Worm (Caenorhabditis elegans) whole organism, L1 larva: Measurements from ENCODE around the gene igdb-1.
"Not testable (repeated sequence)": the region's sequence is repeated elsewhere in the genome, so short reads cannot be mapped to it uniquely, and the experiment has no call there.

ENCODE experiments used
- C34B4.2 ChIP-seq: sonication (generic microtip); optimal IDR thresholded peaks from 2 replicates; lab custom pipeline; 2017; ENCODE audit warnings: mild to moderate bottlenecking, missing genetic modification characterization, missing compliant biosample characterization
- aly-2 ChIP-seq: fragments of 150-350 bp; optimal IDR thresholded peaks from 2 replicates; lab custom pipeline; 2014; ENCODE audit warnings: missing biosample characterization, missing genetic modification characterization
- ama-1 ChIP-seq: fragments of 150-350 bp; optimal IDR thresholded peaks from 2 replicates; lab custom pipeline; 2014
- ceh-8 ChIP-seq: fragments of 200-800 bp; sonication (Bioruptor generic); optimal IDR thresholded peaks from 2 replicates; lab custom pipeline; 2018; ENCODE audit warnings: mild to moderate bottlenecking, missing genetic modification characterization, moderate library complexity, missing compliant biosample characterization
- ces-1 ChIP-seq: fragments of 150-350 bp; optimal IDR thresholded peaks from 2 replicates; lab custom pipeline; 2014; ENCODE audit warnings: missing biosample characterization, missing genetic modification reagents, missing genetic modification characterization
- dpl-1 ChIP-seq, 3 experiments: fragments of 150-350 bp in 2 of 3; sonication (generic microtip) in 1 of 3; optimal IDR thresholded peaks; 2 replicates each; lab custom pipeline; 2014 to 2017; ENCODE audit warnings: missing biosample characterization in 3 of 3, missing genetic modification characterization in 3 of 3, missing genetic modification reagents in 3 of 3
- efl-3 ChIP-seq: fragments of 200-800 bp; sonication (Bioruptor generic); optimal IDR thresholded peaks from 2 replicates; lab custom pipeline; 2018; ENCODE audit warnings: mild to moderate bottlenecking, missing genetic modification characterization, missing compliant biosample characterization
- egl-13 ChIP-seq: sonication (generic microtip); optimal IDR thresholded peaks from 2 replicates; lab custom pipeline; 2016; ENCODE audit warnings: missing genotype, missing genetic modification reagents, missing genetic modification characterization, missing compliant biosample characterization
- egl-27 ChIP-seq, 2 experiments: fragments of 150-350 bp in 1 of 2; sonication (generic microtip); optimal IDR thresholded peaks; 3 replicates each; lab custom pipeline; 2017 to 2018; ENCODE audit warnings: missing biosample characterization in 2 of 2, missing genetic modification characterization in 2 of 2, missing genetic modification reagents in 2 of 2
- elt-2 ChIP-seq: sonication (generic microtip); optimal IDR thresholded peaks from 2 replicates; lab custom pipeline; 2016; ENCODE audit warnings: missing genetic modification characterization, mild to moderate bottlenecking, inconsistent platforms, missing compliant biosample characterization, missing genetic modification reagents
- fkh-10 ChIP-seq: sonication (generic microtip); optimal IDR thresholded peaks from 2 replicates; lab custom pipeline; 2017; ENCODE audit warnings: missing biosample characterization, missing genetic modification reagents, missing genetic modification characterization
- fkh-4 ChIP-seq: sonication (generic microtip); optimal IDR thresholded peaks from 2 replicates; lab custom pipeline; 2016; ENCODE audit warnings: missing compliant biosample characterization, missing genetic modification characterization, borderline replicate concordance
- hlh-17 ChIP-seq: fragments of 200-800 bp; sonication (Bioruptor generic); optimal IDR thresholded peaks from 2 replicates; lab custom pipeline; 2018; ENCODE audit warnings: missing genetic modification characterization, mild to moderate bottlenecking, missing compliant biosample characterization, moderate library complexity, borderline replicate concordance
- irx-1 ChIP-seq: sonication (generic microtip); optimal IDR thresholded peaks from 2 replicates; lab custom pipeline; 2016; ENCODE audit warnings: missing genetic modification characterization, missing compliant biosample characterization
- isw-1 ChIP-seq: fragments of 200-800 bp; sonication (Bioruptor generic); IDR thresholded peaks from 2 replicates; pipeline ENCODE4 v1.3.6; 2022; ENCODE audit warnings: missing genetic modification characterization, missing compliant biosample characterization
- lin-13 ChIP-seq: fragments of 150-350 bp; optimal IDR thresholded peaks from 2 replicates; lab custom pipeline; 2014; ENCODE audit warnings: missing biosample characterization, missing genetic modification reagents, missing genetic modification characterization
- lin-35 ChIP-seq, 2 experiments: fragments of 150-350 bp; optimal IDR thresholded peaks; 2 replicates each; lab custom pipeline; 2014; ENCODE audit warnings: missing biosample characterization in 2 of 2, missing genetic modification characterization in 2 of 2, missing genetic modification reagents in 2 of 2
- lsy-2 ChIP-seq, 2 experiments: fragments of 150-350 bp; optimal IDR thresholded peaks; 2 replicates each; lab custom pipeline; 2014; ENCODE audit warnings: missing biosample characterization in 2 of 2, missing genetic modification characterization in 2 of 2
- nhr-11 ChIP-seq: fragments of 150-350 bp; optimal IDR thresholded peaks from 2 replicates; lab custom pipeline; 2014; ENCODE audit warnings: missing biosample characterization, missing genetic modification characterization
- nhr-12 ChIP-seq: sonication (generic microtip); optimal IDR thresholded peaks from 2 replicates; lab custom pipeline; 2017; ENCODE audit warnings: missing biosample characterization, missing genetic modification characterization
- nhr-20 ChIP-seq: sonication (generic microtip); optimal IDR thresholded peaks from 2 replicates; lab custom pipeline; 2016; ENCODE audit warnings: mild to moderate bottlenecking, missing genetic modification characterization, missing compliant biosample characterization
- nhr-47 ChIP-seq: sonication (generic microtip); optimal IDR thresholded peaks from 2 replicates; lab custom pipeline; 2016; ENCODE audit warnings: mild to moderate bottlenecking, missing genetic modification characterization, moderate library complexity, missing compliant biosample characterization
- nhr-76 ChIP-seq: sonication (generic microtip); optimal IDR thresholded peaks from 2 replicates; lab custom pipeline; 2017; ENCODE audit warnings: missing biosample characterization, missing genetic modification characterization
- nhr-77 ChIP-seq: fragments of 150-350 bp; optimal IDR thresholded peaks from 2 replicates; lab custom pipeline; 2014; ENCODE audit warnings: missing biosample characterization, missing genetic modification characterization
- nhr-84 ChIP-seq: sonication (generic microtip); optimal IDR thresholded peaks from 2 replicates; lab custom pipeline; 2017; ENCODE audit warnings: missing biosample characterization, missing genetic modification characterization
- nhr-90 ChIP-seq: sonication (generic microtip); optimal IDR thresholded peaks from 2 replicates; lab custom pipeline; 2016; ENCODE audit warnings: mild to moderate bottlenecking, missing genetic modification characterization, missing compliant biosample characterization; ENCODE audit not compliant: poor library complexity
- skn-1 ChIP-seq: fragments of 150-350 bp; optimal IDR thresholded peaks from 2 replicates; lab custom pipeline; 2014; ENCODE audit warnings: missing biosample characterization, missing genetic modification characterization
- snpc-4 ChIP-seq: fragments of 150-350 bp; optimal IDR thresholded peaks from 2 replicates; lab custom pipeline; 2014; ENCODE audit warnings: missing biosample characterization, missing genetic modification characterization
- sox-4 ChIP-seq: sonication (generic microtip); optimal IDR thresholded peaks from 2 replicates; lab custom pipeline; 2016; ENCODE audit warnings: missing genetic modification characterization, missing compliant biosample characterization
- swsn-7 ChIP-seq: sonication (generic microtip); optimal IDR thresholded peaks from 2 replicates; lab custom pipeline; 2016; ENCODE audit warnings: missing genetic modification characterization, missing compliant biosample characterization
- unc-30 ChIP-seq: sonication (generic microtip); optimal IDR thresholded peaks from 2 replicates; lab custom pipeline; 2017; ENCODE audit warnings: missing biosample characterization, missing genetic modification characterization
- unc-62 ChIP-seq: fragments of 150-350 bp; optimal IDR thresholded peaks from 2 replicates; lab custom pipeline; 2014; ENCODE audit warnings: missing biosample characterization, missing genetic modification reagents, missing genetic modification characterization
- unc-98 ChIP-seq: fragments of 200-800 bp; sonication (Bioruptor generic); IDR thresholded peaks from 2 replicates; pipeline ENCODE4 v1.3.6; 2022; ENCODE audit warnings: missing genetic modification characterization, missing compliant biosample characterization
- ztf-11 ChIP-seq, 2 experiments: sonication (generic microtip); optimal IDR thresholded peaks; 2 replicates each; lab custom pipeline; 2016 to 2017; ENCODE audit warnings: missing genetic modification characterization in 2 of 2, missing biosample characterization in 1 of 2, missing compliant biosample characterization in 1 of 2
- ztf-4 ChIP-seq: fragments of 150-350 bp; optimal IDR thresholded peaks from 2 replicates; lab custom pipeline; 2014; ENCODE audit warnings: missing biosample characterization, missing genetic modification characterization

Gene igdb-1

DNA sequence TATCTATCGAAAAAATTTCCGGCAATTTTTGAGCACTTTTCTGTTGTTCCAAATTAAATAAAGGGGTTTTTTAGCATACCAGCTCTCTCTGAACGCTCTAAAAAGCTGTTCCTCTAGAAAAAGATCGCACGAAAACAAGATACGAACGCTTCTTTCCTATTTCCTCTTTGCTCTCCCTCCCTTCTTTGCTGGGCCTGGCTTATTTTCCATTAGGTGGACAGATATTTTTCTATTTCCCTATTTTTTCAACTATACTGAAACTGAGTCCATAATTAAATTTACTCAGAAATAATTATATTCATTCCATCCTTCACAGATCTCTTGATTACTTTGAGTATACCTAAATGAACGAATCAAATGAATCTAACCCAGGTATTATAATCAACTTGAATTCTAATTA lies 23.1 kb downstream of the igdb-1 start, which contains the start of gene sru-18:
Gene sru-18 (plus strand): TSS at position 301 of the 400 bp plus-strand sequence.
- TF ChIP-seq unc-62 (GFP tag; lab: Kevin White, UChicago) (no peak), unc-30 (tag; lab: Kevin White, UChicago) (no peak), lin-35 (GFP tag; optimal IDR thresholded peaks at IDR 0.05; lab: Kevin White, UChicago) (no peak), isw-1 (GFP tag; lab: Robert Waterston, UW) (no peak), egl-13 (tag; lab: Kevin White, UChicago) (no peak), fkh-10 (GFP tag; lab: Kevin White, UChicago) (no peak), ama-1 (no peak), ces-1 (GFP tag; lab: Kevin White, UChicago) (no peak), hlh-17 (no peak), irx-1 (tag; lab: Kevin White, UChicago) (no peak), lsy-2 (tag; optimal IDR thresholded peaks at IDR 0.05; lab: Kevin White, UChicago) (no peak), aly-2 (tag; lab: Kevin White, UChicago) (no peak), nhr-77 (no peak), skn-1 (tag; lab: Kevin White, UChicago) (no peak)
- TF ChIP-seq, all 84 proteins: peak for 0

DNA sequence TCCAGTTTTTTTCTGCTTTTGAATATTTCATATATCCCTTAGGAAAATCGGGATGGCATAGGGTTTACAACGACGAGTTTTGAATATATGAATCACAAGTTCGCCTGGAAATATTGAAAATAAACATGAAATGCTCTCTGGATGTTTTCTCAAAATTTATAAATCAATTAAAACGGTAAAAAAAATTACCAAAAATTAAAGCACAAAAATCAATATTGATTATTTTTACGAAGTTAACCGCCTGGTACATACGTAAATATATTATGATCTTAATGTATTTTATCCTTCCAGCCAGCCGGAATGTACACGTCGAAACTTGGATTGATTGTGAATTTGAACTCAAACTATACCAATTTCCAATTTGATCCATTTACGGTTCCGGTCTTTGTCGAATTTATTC lies 26.6 kb downstream of the igdb-1 start, which contains the start of gene sru-17:
Gene sru-17 (plus strand): TSS at position 301 of the 400 bp plus-strand sequence.
- not testable (repeated sequence) for TF ChIP-seq unc-98 (GFP tag; lab: Robert Waterston, UW); fkh-10 (GFP tag; lab: Kevin White, UChicago); dpl-1 (GFP tag; optimal IDR thresholded peaks at IDR 0.05; lab: Kevin White, UChicago)

DNA sequence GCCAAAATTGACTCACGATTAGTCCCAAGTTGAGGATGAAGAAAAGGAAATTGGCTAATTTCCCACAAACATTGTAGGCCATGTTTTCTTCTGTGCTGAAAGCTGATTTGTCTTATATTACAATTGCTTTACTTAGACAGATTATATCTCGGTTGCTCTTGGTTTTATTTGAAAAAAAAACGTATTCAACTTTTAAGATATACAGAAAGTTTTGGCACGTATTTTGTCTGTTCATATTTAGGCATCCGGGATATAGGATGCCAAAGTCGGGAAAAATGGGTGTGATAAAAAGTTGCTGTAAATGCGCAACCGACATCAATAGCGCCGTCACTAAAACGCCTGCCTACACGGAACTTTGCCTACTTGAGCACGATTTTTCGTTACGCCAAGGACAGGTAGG lies 41.3 kb downstream of the igdb-1 start, which contains the start of gene tsp-4:
Gene tsp-4 (minus strand): TSS at position 101 of the 400 bp plus-strand sequence.
- TF ChIP-seq nhr-11 (tag; lab: Kevin White, UChicago), result no peak
- no peak for TF ChIP-seq nhr-20 (tag; lab: Kevin White, UChicago)
- TF ChIP-seq nhr-90 (tag; lab: Kevin White, UChicago), result no peak
- TF ChIP-seq sox-4 (tag; lab: Kevin White, UChicago), result no peak
- no peak for TF ChIP-seq nhr-12 (tag; lab: Kevin White, UChicago)
- no peak for TF ChIP-seq fkh-4
- no peak for TF ChIP-seq snpc-4 (tag; lab: Kevin White, UChicago)
- TF ChIP-seq dpl-1 (GFP tag; optimal IDR thresholded peaks at IDR 0.05; lab: Kevin White, UChicago), result no peak
- no peak for TF ChIP-seq elt-2 (tag; lab: Kevin White, UChicago)
- no peak for TF ChIP-seq nhr-84 (tag; lab: Kevin White, UChicago)
- TF ChIP-seq ztf-11 (tag; optimal IDR thresholded peaks at IDR 0.05; lab: Kevin White, UChicago), result no peak
- no peak for TF ChIP-seq hlh-17

DNA sequence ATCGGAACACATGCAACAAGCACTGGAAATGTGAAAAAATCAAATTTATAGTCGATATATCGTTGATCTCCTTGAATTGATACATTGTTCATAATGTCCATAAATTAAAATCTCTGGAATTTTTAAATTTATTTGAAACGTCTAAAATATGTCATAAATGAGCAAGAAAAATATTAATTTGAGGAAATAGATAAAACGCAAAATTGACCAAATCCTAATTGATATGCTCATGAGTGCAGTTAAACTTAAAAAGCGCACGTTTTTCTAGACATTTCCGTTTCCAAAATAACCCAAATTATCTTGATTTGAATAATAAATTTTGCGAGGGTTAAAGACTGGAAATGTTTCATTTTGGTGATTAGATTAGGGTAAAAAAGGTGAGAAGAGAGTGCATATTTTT lies 43.7 kb downstream of the igdb-1 start, which contains the start of gene sru-13:
Gene sru-13 (minus strand): TSS at position 101 of the 400 bp plus-strand sequence.
- TF ChIP-seq ceh-8 (GFP tag; lab: Kevin White, UChicago) (no peak), C34B4.2 (tag; lab: Kevin White, UChicago) (no peak), nhr-47 (tag; lab: Kevin White, UChicago) (no peak), nhr-11 (tag; lab: Kevin White, UChicago) (no peak), lin-13 (GFP tag; lab: Kevin White, UChicago) (no peak), egl-27 (tag; optimal IDR thresholded peaks at IDR 0.05; lab: Kevin White, UChicago) (no peak), unc-98 (GFP tag; lab: Robert Waterston, UW) (no peak), egl-13 (tag; lab: Kevin White, UChicago) (no peak), nhr-20 (tag; lab: Kevin White, UChicago) (no peak), swsn-7 (tag; lab: Kevin White, UChicago) (no peak), skn-1 (tag; lab: Kevin White, UChicago) (no peak), ztf-4 (no peak), nhr-90 (tag; lab: Kevin White, UChicago) (no peak), nhr-76 (tag; lab: Kevin White, UChicago) (no peak), nhr-84 (tag; lab: Kevin White, UChicago) (no peak), efl-3 (GFP tag; lab: Kevin White, UChicago) (no peak), ama-1 (no peak)
